Worm (Caenorhabditis elegans): ENCODE measurements around the gene srd-51.

The srd-51 gene

ce11 chrX:13493762-13494161 is 9.0 kb upstream of the srd-51 start:
- TF ChIP-seq attf-5 (GFP tag; optimal IDR thresholded peaks at IDR 0.05) (no peak), ccch-3 (GFP tag; optimal IDR thresholded peaks at IDR 0.05) (no peak)

- TF ChIP-seq ccch-3 (GFP tag; optimal IDR thresholded peaks at IDR 0.05) (no peak), egl-44 (GFP tag; IDR thresholded peaks at IDR 0.05) (no peak), lsy-27 (tag; optimal IDR thresholded peaks at IDR 0.05; ENCODE audit: borderline replicate concordance, insufficient read depth) (no peak), sptf-2 (GFP tag; optimal IDR thresholded peaks at IDR 0.05) (no peak), mxl-1 (tag; optimal IDR thresholded peaks at IDR 0.05) (no peak), nhr-120 (GFP tag; IDR thresholded peaks at IDR 0.05) (no peak), F22D6.2 (tag; optimal IDR thresholded peaks at IDR 0.05) (no peak), ztf-25 (GFP tag; IDR thresholded peaks at IDR 0.05) (no peak), bed-2 (GFP tag; IDR thresholded peaks at IDR 0.05) (no peak), ceh-58 (GFP tag; IDR thresholded peaks at IDR 0.05) (no peak), F52B5.7 (tag; optimal IDR thresholded peaks at IDR 0.05) (no peak), hsf-1 (GFP tag; IDR thresholded peaks at IDR 0.05) (no peak), B0035.1 (tag; optimal IDR thresholded peaks at IDR 0.05) (no peak), mcd-1 (GFP tag; IDR thresholded peaks at IDR 0.05) (no peak)
Measured at ce11 chrX:13481704-13482103, 3.0 kb downstream of the srd-51 start, which contains the start of gene srd-50. Gene srd-50, minus strand, starts transcription at chrX:13481804.

- TF ChIP-seq ztf-3 (GFP tag; optimal IDR thresholded peaks at IDR 0.05), result no peak
- TF ChIP-seq rpc-1 (optimal IDR thresholded peaks at IDR 0.05), result no peak
- TF ChIP-seq rpc-1 (tag; optimal IDR thresholded peaks at IDR 0.05), result no peak
- no peak for TF ChIP-seq Y79H2A.3 (GFP tag; conservative IDR thresholded peaks at IDR 0.05)
- no peak for TF ChIP-seq madf-10 (tag; optimal IDR thresholded peaks at IDR 0.05)
- no peak for TF ChIP-seq mxl-1 (tag; optimal IDR thresholded peaks at IDR 0.05)
- no peak for TF ChIP-seq lin-54 (GFP tag; optimal IDR thresholded peaks at IDR 0.05)
- no peak for TF ChIP-seq B0336.3 (GFP tag; IDR thresholded peaks at IDR 0.05)
- TF ChIP-seq T07F8.4 (tag; optimal IDR thresholded peaks at IDR 0.05), result no peak
- no peak for TF ChIP-seq pbrm-1 (GFP tag; IDR thresholded peaks at IDR 0.05)
- TF ChIP-seq nhr-90 (tag; optimal IDR thresholded peaks at IDR 0.05), result no peak
- TF ChIP-seq lsl-1 (GFP tag; optimal IDR thresholded peaks at IDR 0.05), result no peak
- TF ChIP-seq mes-4 (tag; optimal IDR thresholded peaks at IDR 0.05), result no peak
- no peak for TF ChIP-seq nhr-179 (tag; optimal IDR thresholded peaks at IDR 0.05)
- TF ChIP-seq ceh-58 (GFP tag; IDR thresholded peaks at IDR 0.05), result no peak
Measured at ce11 chrX:13477356-13477755, 7.4 kb downstream of the srd-51 start, which contains the start of gene efn-3. Gene efn-3, minus strand, starts transcription at chrX:13477456.

- TF ChIP-seq ztf-3 (GFP tag; optimal IDR thresholded peaks at IDR 0.05) (no peak), nhr-80 (tag; optimal IDR thresholded peaks at IDR 0.05) (peak; percentile 22)
Measured at ce11 chrX:13471855-13472254, 12.9 kb downstream of the srd-51 start, which contains the start of gene tre-4. Gene tre-4, plus strand, starts transcription at chrX:13472155.

ce11 chrX:13469907-13470647 is 14.6 kb downstream of the srd-51 start:
- TF ChIP-seq B0336.3 (GFP tag; IDR thresholded peaks at IDR 0.05) (0 out of 2 replicates have a peak, but pooled peaks have one; percentile 38), K11D2.4 (GFP tag; IDR thresholded peaks at IDR 0.05) (no peak), hmg-20 (GFP tag; IDR thresholded peaks at IDR 0.05) (no peak), tbp1 (GFP tag; optimal IDR thresholded peaks at IDR 0.05) (no peak), aptf-3 (GFP tag; IDR thresholded peaks at IDR 0.05) (no peak), ceh-79 (tag; optimal IDR thresholded peaks at IDR 0.05) (peak; percentile 13), sptf-2 (GFP tag; optimal IDR thresholded peaks at IDR 0.05) (no peak), akir-1 (GFP tag; optimal IDR thresholded peaks at IDR 0.05) (no peak), lir-1 (GFP tag; conservative IDR thresholded peaks at IDR 0.05) (no peak), Y53G8AR.9 (GFP tag; conservative IDR thresholded peaks at IDR 0.05) (no peak), atf-7 (tag; optimal IDR thresholded peaks at IDR 0.05) (no peak), D2030.7 (GFP tag; IDR thresholded peaks at IDR 0.05) (no peak), hrde-1 (tag; optimal IDR thresholded peaks at IDR 0.05; ENCODE audit: borderline replicate concordance) (no peak), attf-6 (GFP tag; IDR thresholded peaks at IDR 0.05) (no peak), ztf-26 (tag; optimal IDR thresholded peaks at IDR 0.05) (no peak), zfh-2 (GFP tag; conservative IDR thresholded peaks at IDR 0.05) (peak; percentile 90)

Measured in whole organism, young adult.